Worm (Caenorhabditis elegans): ENCODE data around the gene C27D9.1.

The C27D9.1 gene

ce11 chrII:4727769-4728168 lies 25.4 kb upstream of the C27D9.1 start, which contains the start of gene ttr-41:
Gene ttr-41, minus strand, starts transcription at chrII:4727869.
- no peak for TF ChIP-seq ceh-82 (tag; optimal IDR thresholded peaks at IDR 0.05)
- TF ChIP-seq lin-15B (tag; optimal IDR thresholded peaks at IDR 0.05) = no peak
- no peak for TF ChIP-seq nhr-237 (tag; optimal IDR thresholded peaks at IDR 0.05)
- no peak for TF ChIP-seq grh-1 (GFP tag; IDR thresholded peaks at IDR 0.05)
- TF ChIP-seq efl-3 (GFP tag; optimal IDR thresholded peaks at IDR 0.05) = no peak
- TF ChIP-seq mab-9 (GFP tag; IDR thresholded peaks at IDR 0.05) = no peak
- TF ChIP-seq tbx-2 (tag; optimal IDR thresholded peaks at IDR 0.05) = no peak
- TF ChIP-seq nhr-71 (tag; optimal IDR thresholded peaks at IDR 0.05) = no peak
- no peak for TF ChIP-seq jun-1 (tag; optimal IDR thresholded peaks at IDR 0.05)
- no peak for TF ChIP-seq sup-37 (GFP tag; optimal IDR thresholded peaks at IDR 0.05)
- TF ChIP-seq dpl-1 (GFP tag; optimal IDR thresholded peaks at IDR 0.05) = no peak
- TF ChIP-seq isw-1 (GFP tag; IDR thresholded peaks at IDR 0.05) = no peak
- TF ChIP-seq unc-98 (GFP tag; IDR thresholded peaks at IDR 0.05) = no peak
- TF ChIP-seq ces-1 (GFP tag; optimal IDR thresholded peaks at IDR 0.05) = no peak
- no peak for TF ChIP-seq lin-39 (tag; optimal IDR thresholded peaks at IDR 0.05)
- no peak for TF ChIP-seq fkh-4 (tag; optimal IDR thresholded peaks at IDR 0.05; ENCODE audit: borderline replicate concordance)
- no peak for TF ChIP-seq lin-13 (GFP tag; optimal IDR thresholded peaks at IDR 0.05)
- TF ChIP-seq nhr-20 (tag; optimal IDR thresholded peaks at IDR 0.05) = no peak
- no peak for TF ChIP-seq efl-1 (optimal IDR thresholded peaks at IDR 0.05)
- TF ChIP-seq efl-1 (GFP tag; optimal IDR thresholded peaks at IDR 0.05 in 1 of 2) = no peak
- TF ChIP-seq hlh-4 (tag; optimal IDR thresholded peaks at IDR 0.05) = no peak

ce11 chrII:4728687-4729086 lies 24.5 kb upstream of the C27D9.1 start:
- no peak for TF ChIP-seq lir-3 (tag; optimal IDR thresholded peaks at IDR 0.05; ENCODE audit: poor library complexity)
- peak; percentile 35 for TF ChIP-seq pqm-1 (tag; optimal IDR thresholded peaks at IDR 0.05)
- TF ChIP-seq lsy-2 (tag; optimal IDR thresholded peaks at IDR 0.05) = peak in 1 of 2 experiments; percentile 38
- TF ChIP-seq C16A3.4 (tag; optimal IDR thresholded peaks at IDR 0.05) = no peak
- TF ChIP-seq zip-4 (GFP tag; optimal IDR thresholded peaks at IDR 0.05) = no peak
- no peak for TF ChIP-seq fkh-8 (tag; optimal IDR thresholded peaks at IDR 0.05)
- TF ChIP-seq efl-3 (GFP tag; optimal IDR thresholded peaks at IDR 0.05) = no peak
- no peak for TF ChIP-seq sup-37 (GFP tag; optimal IDR thresholded peaks at IDR 0.05)
- TF ChIP-seq vab-15 (tag; optimal IDR thresholded peaks at IDR 0.05) = no peak
- TF ChIP-seq elt-3 (tag; optimal IDR thresholded peaks at IDR 0.05) = peak in 4 of 6 experiments; percentile 4 to 71 (median 39)
- TF ChIP-seq blmp-1 (tag; optimal IDR thresholded peaks at IDR 0.05) = peak; percentile 12
- TF ChIP-seq nhr-84 (tag; optimal IDR thresholded peaks at IDR 0.05) = no peak
- peak in 1 of 2 experiments; percentile 51 for TF ChIP-seq lin-35 (GFP tag; optimal IDR thresholded peaks at IDR 0.05)
- TF ChIP-seq rnt-1 (tag; optimal IDR thresholded peaks at IDR 0.05) = peak; percentile 44
- no peak for TF ChIP-seq unc-86 (tag; optimal IDR thresholded peaks at IDR 0.05)
- TF ChIP-seq ceh-82 (tag; optimal IDR thresholded peaks at IDR 0.05) = no peak
- no peak for TF ChIP-seq isw-1 (GFP tag; IDR thresholded peaks at IDR 0.05)
- TF ChIP-seq Y116A8C.19 (tag; optimal IDR thresholded peaks at IDR 0.05; ENCODE audit: borderline replicate concordance) = no peak
- no peak for TF ChIP-seq nhr-237 (tag; optimal IDR thresholded peaks at IDR 0.05)
- peak in 1 of 2 experiments; percentile 7 for TF ChIP-seq efl-1 (optimal IDR thresholded peaks at IDR 0.05)
- peak in 1 of 2 experiments; percentile 85 for TF ChIP-seq efl-1 (GFP tag; optimal IDR thresholded peaks at IDR 0.05 in 1 of 2)
- TF ChIP-seq elt-2 (tag; optimal IDR thresholded peaks at IDR 0.05) = peak; percentile 97
- TF ChIP-seq ets-5 (GFP tag; IDR thresholded peaks at IDR 0.05) = no peak
- TF ChIP-seq ceh-8 (GFP tag; optimal IDR thresholded peaks at IDR 0.05) = no peak
- no peak for TF ChIP-seq egl-27 (tag; optimal IDR thresholded peaks at IDR 0.05)
- TF ChIP-seq ces-1 (GFP tag; optimal IDR thresholded peaks at IDR 0.05) = no peak
- TF ChIP-seq nhr-85 (tag) = no peak
- no peak for TF ChIP-seq egl-13 (tag; optimal IDR thresholded peaks at IDR 0.05)
- TF ChIP-seq nhr-20 (tag; optimal IDR thresholded peaks at IDR 0.05) = peak; percentile 29
- no peak for TF ChIP-seq aha-1 (tag; optimal IDR thresholded peaks at IDR 0.05)
- TF ChIP-seq hpl-2 (GFP tag; optimal IDR thresholded peaks at IDR 0.05) = no peak
- TF ChIP-seq alr-1 (tag; optimal IDR thresholded peaks at IDR 0.05; ENCODE audit: borderline replicate concordance) = no peak
- peak; percentile 3 for TF ChIP-seq mep-1 (tag; optimal IDR thresholded peaks at IDR 0.05)
- peak; percentile 82 for TF ChIP-seq lin-14 (GFP tag; optimal IDR thresholded peaks at IDR 0.05)
- no peak for TF ChIP-seq ceh-90 (tag; optimal IDR thresholded peaks at IDR 0.05)
- TF ChIP-seq mdl-1 (tag; optimal IDR thresholded peaks at IDR 0.05) = no peak
- TF ChIP-seq fkh-4 (tag; optimal IDR thresholded peaks at IDR 0.05; ENCODE audit: borderline replicate concordance) = no peak
- TF ChIP-seq snu-23 (GFP tag; optimal IDR thresholded peaks at IDR 0.05) = peak; percentile 33
- TF ChIP-seq tlp-1 (tag; optimal IDR thresholded peaks at IDR 0.05) = no peak
- TF ChIP-seq grh-1 (GFP tag; IDR thresholded peaks at IDR 0.05) = no peak
